Worm (Caenorhabditis elegans) whole organism, late embryonic: ENCODE results near the gene pals-40.

Source experiments
- C08G9.2 ChIP-seq: sonication (generic microtip); optimal IDR thresholded peaks from 2 replicates; lab custom pipeline; 2016; ENCODE audit warnings: mild to moderate bottlenecking, missing genetic modification characterization, moderate library complexity, missing compliant biosample characterization
- F13H6.1 ChIP-seq: sonication (generic microtip); optimal IDR thresholded peaks from 2 replicates; lab custom pipeline; 2016; ENCODE audit warnings: missing genetic modification characterization, missing compliant biosample characterization
- K02D7.2 ChIP-seq: sonication (generic microtip); optimal IDR thresholded peaks from 2 replicates; lab custom pipeline; 2017; ENCODE audit warnings: mild to moderate bottlenecking, missing genetic modification characterization, missing compliant biosample characterization
- K09A11.1 ChIP-seq: sonication (generic microtip); optimal IDR thresholded peaks from 2 replicates; lab custom pipeline; 2017; ENCODE audit warnings: antibody characterized with exemption, mild to moderate bottlenecking, missing genetic modification characterization, missing compliant biosample characterization; ENCODE audit not compliant: insufficient read depth
- T23F11.4 ChIP-seq: fragments of 200-800 bp; sonication (Bioruptor generic); optimal IDR thresholded peaks from 2 replicates; lab custom pipeline; 2018; ENCODE audit warnings: mild to moderate bottlenecking, missing genetic modification characterization, missing compliant biosample characterization
- Y22D7AL.16 ChIP-seq: sonication (generic microtip); optimal IDR thresholded peaks from 2 replicates; lab custom pipeline; 2016; ENCODE audit warnings: missing genetic modification characterization, missing compliant biosample characterization
- ama-1 ChIP-seq: fragments of 150-350 bp; optimal IDR thresholded peaks from 2 replicates; lab custom pipeline; 2014
- ceh-14 ChIP-seq: sonication (generic microtip); optimal IDR thresholded peaks from 2 replicates; lab custom pipeline; 2016; ENCODE audit warnings: missing genotype, missing genetic modification characterization, missing compliant biosample characterization
- ceh-18 ChIP-seq: sonication (generic microtip); optimal IDR thresholded peaks from 2 replicates; lab custom pipeline; 2016; ENCODE audit warnings: missing genetic modification characterization, missing compliant biosample characterization
- ceh-19 ChIP-seq: fragments of 200-800 bp; sonication (Bioruptor generic); optimal IDR thresholded peaks from 2 replicates; lab custom pipeline; 2018; ENCODE audit warnings: mild to moderate bottlenecking, missing genetic modification characterization, missing compliant biosample characterization
- ceh-2 ChIP-seq: sonication (generic microtip); optimal IDR thresholded peaks from 2 replicates; lab custom pipeline; 2016; ENCODE audit warnings: missing genotype, missing genetic modification characterization, missing compliant biosample characterization
- ceh-24 ChIP-seq: sonication (generic microtip); optimal IDR thresholded peaks from 2 replicates; lab custom pipeline; 2016; ENCODE audit warnings: mild to moderate bottlenecking, missing genetic modification characterization, missing compliant biosample characterization
- ceh-30 ChIP-seq: fragments of 150-350 bp; optimal IDR thresholded peaks from 2 replicates; lab custom pipeline; 2014; ENCODE audit warnings: missing biosample characterization, missing genetic modification characterization
- ceh-34 ChIP-seq: sonication (generic microtip); optimal IDR thresholded peaks from 2 replicates; lab custom pipeline; 2016; ENCODE audit warnings: mild to moderate bottlenecking, missing genetic modification characterization, missing compliant biosample characterization
- ceh-45 ChIP-seq: fragments of 200-800 bp; sonication (Bioruptor generic); IDR thresholded peaks from 2 replicates; pipeline ENCODE4 v1.3.6; 2022; ENCODE audit warnings: missing genetic modification reagents, missing genetic modification characterization, missing compliant biosample characterization
- ceh-6 ChIP-seq: fragments of 200-800 bp; sonication (Bioruptor generic); optimal IDR thresholded peaks from 2 replicates; lab custom pipeline; 2018; ENCODE audit warnings: mild to moderate bottlenecking, missing genetic modification characterization, missing compliant biosample characterization
- ceh-9 ChIP-seq: sonication (generic microtip); optimal IDR thresholded peaks from 2 replicates; lab custom pipeline; 2016; ENCODE audit warnings: mild to moderate bottlenecking, missing genetic modification characterization, inconsistent platforms, missing compliant biosample characterization
- dmd-4 ChIP-seq: sonication (generic microtip); optimal IDR thresholded peaks from 2 replicates; lab custom pipeline; 2016; ENCODE audit warnings: borderline replicate concordance, missing genetic modification characterization, missing compliant biosample characterization
- dve-1 ChIP-seq: sonication (generic microtip); optimal IDR thresholded peaks from 2 replicates; lab custom pipeline; 2017; ENCODE audit warnings: antibody characterized with exemption, mild to moderate bottlenecking, missing genetic modification characterization, missing compliant biosample characterization
- elt-2 ChIP-seq: sonication (generic microtip); optimal IDR thresholded peaks from 2 replicates; lab custom pipeline; 2016; ENCODE audit warnings: missing genetic modification reagents, missing genetic modification characterization, missing compliant biosample characterization
- eyg-1 ChIP-seq: sonication (generic microtip); optimal IDR thresholded peaks from 2 replicates; lab custom pipeline; 2016; ENCODE audit warnings: missing genotype, missing genetic modification characterization, missing compliant biosample characterization
- fax-1 ChIP-seq: sonication (generic microtip); optimal IDR thresholded peaks from 2 replicates; lab custom pipeline; 2016; ENCODE audit warnings: missing genotype, missing genetic modification characterization, missing compliant biosample characterization
- hlh-13 ChIP-seq: fragments of 200-800 bp; sonication (Bioruptor generic); optimal IDR thresholded peaks from 2 replicates; lab custom pipeline; 2018; ENCODE audit warnings: mild to moderate bottlenecking, missing genetic modification characterization, missing compliant biosample characterization
- hlh-30 ChIP-seq: sonication (generic microtip); optimal IDR thresholded peaks from 2 replicates; lab custom pipeline; 2017; ENCODE audit warnings: antibody characterized with exemption, missing genetic modification characterization, missing compliant biosample characterization; ENCODE audit not compliant: insufficient read depth
- hlh-6 ChIP-seq: sonication (generic microtip); optimal IDR thresholded peaks from 2 replicates; lab custom pipeline; 2016; ENCODE audit warnings: missing genotype, missing genetic modification characterization, missing compliant biosample characterization
- lin-11 ChIP-seq: fragments of 200-800 bp; sonication (Bioruptor generic); optimal IDR thresholded peaks from 2 replicates; lab custom pipeline; 2018; ENCODE audit warnings: mild to moderate bottlenecking, missing genetic modification characterization, missing compliant biosample characterization
- nfya-1 ChIP-seq: sonication (generic microtip); optimal IDR thresholded peaks from 2 replicates; lab custom pipeline; 2017; ENCODE audit warnings: missing genetic modification characterization, mild to moderate bottlenecking, missing compliant biosample characterization, antibody characterized with exemption, moderate library complexity
- pag-3 ChIP-seq: sonication (generic microtip); optimal IDR thresholded peaks from 2 replicates; lab custom pipeline; 2016; ENCODE audit warnings: missing compliant biosample characterization, missing genetic modification characterization, borderline replicate concordance
- pax-1 ChIP-seq: fragments of 150-350 bp; optimal IDR thresholded peaks from 2 replicates; lab custom pipeline; 2014; ENCODE audit warnings: missing biosample characterization, missing genetic modification characterization
- pha-2 ChIP-seq: sonication (generic microtip); optimal IDR thresholded peaks from 2 replicates; lab custom pipeline; 2017; ENCODE audit warnings: mild to moderate bottlenecking, missing genetic modification characterization, missing compliant biosample characterization
- pqm-1 ChIP-seq: sonication (generic microtip); optimal IDR thresholded peaks from 2 replicates; lab custom pipeline; 2016; ENCODE audit warnings: missing genetic modification characterization, missing compliant biosample characterization
- pros-1 ChIP-seq: fragments of 150-350 bp; optimal IDR thresholded peaks from 2 replicates; lab custom pipeline; 2014; ENCODE audit warnings: missing biosample characterization, missing genetic modification reagents, missing genetic modification characterization
- sdc-2 ChIP-seq: sonication (generic microtip); optimal IDR thresholded peaks from 2 replicates; lab custom pipeline; 2016; ENCODE audit warnings: missing genotype, missing genetic modification characterization, missing compliant biosample characterization
- sox-4 ChIP-seq: sonication (generic microtip); optimal IDR thresholded peaks from 2 replicates; lab custom pipeline; 2017; ENCODE audit warnings: mild to moderate bottlenecking, missing genetic modification characterization, inconsistent platforms, missing compliant biosample characterization
- ttx-3 ChIP-seq: sonication (generic microtip); optimal IDR thresholded peaks from 2 replicates; lab custom pipeline; 2016; ENCODE audit warnings: missing genetic modification reagents, missing genetic modification characterization, missing compliant biosample characterization
- unc-3 ChIP-seq, 2 experiments: fragments of 200-800 bp in 1 of 2; sonication (Bioruptor generic) in 1 of 2; sonication (generic microtip) in 1 of 2; conservative IDR thresholded peaks in 1 of 2; optimal IDR thresholded peaks in 1 of 2; 2 replicates each; pipeline versions ENCODE4 v1.3.6 to Lab custom; 2016 to 2022; ENCODE audit warnings: missing compliant biosample characterization in 2 of 2, missing genetic modification characterization in 2 of 2, missing genetic modification reagents in 1 of 2
- unc-86 ChIP-seq: sonication (generic microtip); optimal IDR thresholded peaks from 2 replicates; lab custom pipeline; 2016; ENCODE audit warnings: missing genetic modification characterization, missing compliant biosample characterization
- zip-5 ChIP-seq: sonication (generic microtip); optimal IDR thresholded peaks from 2 replicates; lab custom pipeline; 2016; ENCODE audit warnings: missing genetic modification characterization, missing compliant biosample characterization
- ztf-16 ChIP-seq: sonication (generic microtip); optimal IDR thresholded peaks from 2 replicates; lab custom pipeline; 2017; ENCODE audit warnings: missing genetic modification characterization, missing compliant biosample characterization

Gene pals-40

DNA sequence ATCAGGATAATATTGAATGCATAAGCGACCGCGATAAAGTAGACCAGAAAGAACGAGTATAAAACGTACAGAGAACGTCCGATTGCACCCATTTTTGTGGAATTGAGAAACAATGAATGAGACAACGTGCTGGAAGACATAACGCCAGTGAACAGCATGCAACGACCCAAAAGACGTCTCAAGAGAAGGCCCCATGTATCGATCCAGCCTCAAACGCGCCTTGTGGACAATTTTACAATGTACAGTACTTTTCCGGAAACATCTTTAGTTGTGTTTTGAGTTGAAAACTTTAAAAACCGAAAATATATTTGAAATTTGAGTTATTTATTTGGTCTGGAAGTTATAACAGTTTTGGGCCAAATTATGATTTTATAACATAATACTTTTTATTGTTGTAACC, 27.1 kb downstream of the pals-40 start, which contains the start of gene Y82E9BL.3 (continued):
- TF ChIP-seq ceh-18 (tag; lab: Kevin White, UChicago), result no peak

DNA sequence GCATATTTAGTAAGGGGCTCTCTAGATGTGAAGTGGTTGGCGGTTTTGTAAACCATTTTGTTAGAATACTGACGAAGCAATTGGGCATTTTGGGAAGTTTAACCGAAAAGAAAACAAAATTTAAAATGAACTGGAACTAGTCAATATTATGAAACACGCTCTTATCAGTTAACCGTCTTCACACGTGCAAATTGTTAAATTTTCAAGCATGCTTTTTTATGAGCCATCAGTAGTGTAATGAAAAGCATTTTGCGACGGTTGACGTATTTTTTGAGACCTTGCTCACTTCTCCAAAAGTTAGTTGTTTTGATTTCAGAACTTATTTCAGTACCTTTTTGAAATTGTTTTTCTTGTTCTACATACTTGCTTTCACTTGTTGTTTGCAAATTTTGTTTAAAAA, 28.5 kb downstream of the pals-40 start, which contains the start of gene fbxa-25:
fbxa-25 (minus strand) TSS at position 138 of the 400 bp plus-strand sequence.
- TF ChIP-seq zip-5 (tag; lab: Kevin White, UChicago) (no peak), Y22D7AL.16 (no peak), fax-1 (tag; lab: Kevin White, UChicago) (no peak), eyg-1 (tag; lab: Kevin White, UChicago) (no peak), sox-4 (tag; lab: Kevin White, UChicago) (no peak), hlh-13 (GFP tag; lab: Kevin White, UChicago) (no peak), ceh-18 (tag; lab: Kevin White, UChicago) (no peak), ceh-19 (GFP tag; lab: Kevin White, UChicago) (no peak), hlh-6 (tag; lab: Kevin White, UChicago) (no peak), T23F11.4 (GFP tag; lab: Kevin White, UChicago) (no peak), K09A11.1 (tag; lab: Kevin White, UChicago) (no peak), pax-1 (tag; lab: Kevin White, UChicago) (no peak), ceh-30 (no peak), C08G9.2 (tag; lab: Kevin White, UChicago) (no peak), pha-2 (tag; lab: Kevin White, UChicago) (no peak), ceh-9 (tag; lab: Kevin White, UChicago) (no peak), ceh-14 (tag; lab: Kevin White, UChicago) (no peak)

DNA sequence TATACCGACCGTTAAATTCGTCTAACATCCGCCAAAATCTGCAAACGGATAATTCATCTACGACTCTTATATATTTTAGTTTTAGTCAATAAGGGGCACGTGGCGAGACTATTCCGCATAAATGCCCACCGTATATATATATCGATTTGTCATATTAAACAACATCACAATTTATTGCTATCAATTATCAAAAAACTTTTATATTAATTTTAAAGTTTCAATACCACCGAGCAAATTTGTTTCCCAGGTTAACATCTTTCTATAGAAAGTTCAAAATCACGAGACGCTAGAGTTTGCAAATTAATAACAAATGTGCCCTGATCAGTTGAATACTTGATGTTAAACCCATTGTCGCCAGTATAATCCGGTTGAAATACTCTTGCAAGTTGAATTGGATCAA, 30.3 kb downstream of the pals-40 start, which contains the start of gene Y82E9BL.5:
Y82E9BL.5 (minus strand) TSS at position 101 of the 400 bp plus-strand sequence.
- TF ChIP-seq pqm-1 (tag; lab: Kevin White, UChicago) (no peak), pha-2 (tag; lab: Kevin White, UChicago) (no peak), unc-86 (no peak), F13H6.1 (tag; lab: Kevin White, UChicago) (no peak), ttx-3 (tag; lab: Kevin White, UChicago) (no peak), K02D7.2 (no peak), hlh-13 (GFP tag; lab: Kevin White, UChicago) (no peak), pag-3 (tag; lab: Kevin White, UChicago) (no peak), nfya-1 (tag; lab: Kevin White, UChicago) (no peak), ama-1 (lab: Kevin White, UChicago) (no peak), ceh-34 (tag; lab: Kevin White, UChicago) (no peak), ceh-24 (tag; lab: Kevin White, UChicago) (no peak), ceh-9 (tag; lab: Kevin White, UChicago) (no peak), sox-4 (tag; lab: Kevin White, UChicago) (no peak), ceh-45 (GFP tag; lab: Robert Waterston, UW) (no peak)

DNA sequence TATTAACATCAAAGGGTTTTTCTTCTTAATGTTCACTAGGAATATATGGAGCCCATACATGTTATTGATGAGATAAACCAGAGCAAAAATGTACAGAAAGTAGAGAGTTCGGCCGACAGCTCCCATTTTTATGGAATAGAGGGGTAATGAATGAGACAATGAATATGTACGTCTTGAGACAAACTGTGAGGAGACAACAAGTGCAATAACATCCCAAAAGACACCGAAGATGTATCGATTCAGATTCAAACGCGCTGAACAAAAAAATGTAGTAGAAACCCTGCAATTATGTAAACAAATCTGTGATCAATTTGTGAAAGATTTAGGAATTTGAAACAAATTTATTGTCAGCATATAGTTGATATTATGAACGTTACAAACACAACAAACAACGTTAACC, 30.8 kb downstream of the pals-40 start:
- no peak for TF ChIP-seq dve-1 (tag; lab: Kevin White, UChicago)
- no peak for TF ChIP-seq elt-2 (tag; lab: Kevin White, UChicago)
- no peak for TF ChIP-seq ztf-16 (tag; lab: Kevin White, UChicago)
- TF ChIP-seq dmd-4, result no peak
- no peak for TF ChIP-seq hlh-30 (tag; lab: Kevin White, UChicago)
- TF ChIP-seq sox-4 (tag; lab: Kevin White, UChicago), result no peak
- no peak for TF ChIP-seq unc-3 (GFP tag; conservative IDR thresholded peaks at IDR 0.05; lab: Robert Waterston, UW)
- TF ChIP-seq unc-3 (tag; optimal IDR thresholded peaks at IDR 0.05; lab: Kevin White, UChicago), result no peak
- TF ChIP-seq lin-11 (tag; lab: Kevin White, UChicago), result no peak
- no peak for TF ChIP-seq sdc-2 (tag; lab: Kevin White, UChicago)
- no peak for TF ChIP-seq pros-1 (tag; lab: Kevin White, UChicago)
- TF ChIP-seq ceh-6, result no peak
- TF ChIP-seq ceh-2, result no peak
